Worm (Caenorhabditis elegans) whole organism, midembryonic: ENCODE data around the gene twk-46.
"Not testable (repeated sequence)": the region's sequence is repeated elsewhere in the genome, so short reads cannot be mapped to it uniquely, and the experiment has no call there.

Experiments used
- cog-1 ChIP-seq: sonication (generic microtip); optimal IDR thresholded peaks from 2 replicates; lab custom pipeline; 2016; ENCODE audit warnings: missing genetic modification characterization, missing compliant biosample characterization
- flt-1 ChIP-seq: fragments of 200-800 bp; sonication (Bioruptor generic); IDR thresholded peaks from 2 replicates; pipeline ENCODE4 v1.3.6; 2022; ENCODE audit warnings: missing genetic modification characterization, missing compliant biosample characterization
- klf-2 ChIP-seq: fragments of 200-800 bp; sonication (Bioruptor generic); conservative IDR thresholded peaks from 2 replicates; pipeline ENCODE4 v1.3.6; 2022; ENCODE audit warnings: missing genetic modification reagents, missing genetic modification characterization, missing compliant biosample characterization
- med-1 ChIP-seq: sonication (generic microtip); optimal IDR thresholded peaks from 2 replicates; lab custom pipeline; 2017; ENCODE audit warnings: missing genetic modification characterization, mild to moderate bottlenecking, missing compliant biosample characterization, antibody characterized with exemption, missing genetic modification reagents; ENCODE audit not compliant: insufficient read depth
- ztf-23 ChIP-seq: fragments of 200-800 bp; sonication (Bioruptor generic); IDR thresholded peaks from 2 replicates; pipeline ENCODE4 v1.3.6; 2022; ENCODE audit warnings: missing genetic modification reagents, missing genetic modification characterization, missing compliant biosample characterization
- ztf-29 ChIP-seq: fragments of 200-800 bp; sonication (Bioruptor generic); IDR thresholded peaks from 2 replicates; pipeline ENCODE4 v1.3.6; 2022; ENCODE audit warnings: missing genetic modification reagents, missing genetic modification characterization, missing compliant biosample characterization

DNA sequence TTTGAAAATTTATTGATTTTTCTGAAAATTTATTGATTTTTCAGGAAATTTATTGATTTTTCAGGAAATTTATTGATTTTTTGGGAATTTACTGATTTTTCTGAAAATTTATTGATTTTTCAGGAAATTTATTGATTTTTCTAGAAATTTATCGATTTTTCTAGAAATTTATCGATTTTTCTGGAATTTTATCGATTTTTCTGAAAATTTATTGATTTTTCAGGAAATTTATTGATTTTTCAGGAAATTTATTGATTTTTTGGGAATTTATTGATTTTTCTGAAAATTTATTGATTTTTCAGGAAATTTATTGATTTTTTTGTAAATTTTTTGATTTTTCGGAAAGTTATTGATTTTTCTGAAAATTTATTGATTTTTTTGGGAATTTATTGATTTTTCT lies 52.6 kb downstream of the twk-46 start:
- TF ChIP-seq ztf-23 (GFP tag; lab: Robert Waterston, UW); flt-1 (GFP tag; lab: Robert Waterston, UW); med-1 (GFP tag; lab: Kevin White, UChicago); cog-1; ztf-29 (GFP tag; lab: Robert Waterston, UW); klf-2: not testable (repeated sequence)
